Worm (Caenorhabditis elegans): ENCODE data around the gene K06A4.6.

Gene K06A4.6

DNA sequence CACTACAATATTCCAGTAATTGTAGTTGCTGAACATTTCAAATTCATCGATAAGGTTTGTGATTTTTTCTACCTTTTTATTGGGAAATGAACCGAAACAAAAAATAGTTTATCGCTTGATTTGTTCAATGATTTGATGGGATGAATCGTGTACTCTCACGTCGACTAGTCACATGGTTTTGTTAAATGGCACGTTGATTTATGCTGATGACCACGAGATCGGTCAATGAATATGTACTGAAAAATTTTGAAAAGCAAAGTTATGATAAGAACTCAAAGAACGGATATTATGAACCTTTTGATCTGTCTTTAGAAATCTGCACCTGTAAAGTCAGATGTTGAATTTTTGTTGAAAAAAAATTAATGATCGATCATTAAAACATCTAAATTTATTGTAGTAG is 35.8 kb upstream of the K06A4.6 start (continued):
- TF ChIP-seq madf-3 (GFP tag; IDR thresholded peaks at IDR 0.05): no peak
- peak; percentile 15 for TF ChIP-seq nhr-80 (tag; optimal IDR thresholded peaks at IDR 0.05)
- no peak for TF ChIP-seq K12H6.12 (tag; optimal IDR thresholded peaks at IDR 0.05)
- no peak for TF ChIP-seq F10E7.11 (tag; optimal IDR thresholded peaks at IDR 0.05)
- peak; percentile 78 for TF ChIP-seq somi-1 (GFP tag; optimal IDR thresholded peaks at IDR 0.05)
- TF ChIP-seq nhr-90 (tag; optimal IDR thresholded peaks at IDR 0.05): no peak
- TF ChIP-seq dpl-1 (GFP tag; optimal IDR thresholded peaks at IDR 0.05): no peak
- TF ChIP-seq die-1 (tag; optimal IDR thresholded peaks at IDR 0.05): peak; percentile 1
- TF ChIP-seq hrde-1 (tag; optimal IDR thresholded peaks at IDR 0.05; ENCODE audit: borderline replicate concordance): no peak
- TF ChIP-seq Y56A3A.18 (GFP tag; IDR thresholded peaks at IDR 0.05): 0 out of 2 replicates have a peak, but pooled peaks have one; percentile 33
- no peak for TF ChIP-seq nhr-27 (tag; optimal IDR thresholded peaks at IDR 0.05)
- no peak for TF ChIP-seq ZK185.1 (tag; optimal IDR thresholded peaks at IDR 0.05; ENCODE audit: poor library complexity, severe bottlenecking)
- TF ChIP-seq hlh-26 (GFP tag; conservative IDR thresholded peaks at IDR 0.05): no peak
- no peak for TF ChIP-seq nhr-179 (tag; optimal IDR thresholded peaks at IDR 0.05)
- TF ChIP-seq madf-6 (GFP tag; IDR thresholded peaks at IDR 0.05): no peak
- TF ChIP-seq repo-1 (tag; optimal IDR thresholded peaks at IDR 0.05): no peak

ce11 chrV:9513590-9513989 is 33.1 kb upstream of the K06A4.6 start, which contains the start of gene eif-2Bdelta:
TSS of gene eif-2Bdelta (plus strand) at chrV:9513824.
- TF ChIP-seq Y79H2A.3 (GFP tag; conservative IDR thresholded peaks at IDR 0.05): no peak
- no peak for TF ChIP-seq mxl-1 (tag; optimal IDR thresholded peaks at IDR 0.05)
- no peak for TF ChIP-seq zim-3 (tag; optimal IDR thresholded peaks at IDR 0.05)
- no peak for TF ChIP-seq ceh-91 (GFP tag; IDR thresholded peaks at IDR 0.05)
- no peak for TF ChIP-seq athp-1 (tag; optimal IDR thresholded peaks at IDR 0.05)
- no peak for TF ChIP-seq ama-1 (optimal IDR thresholded peaks at IDR 0.05)
- TF ChIP-seq ama-1 (GFP tag; optimal IDR thresholded peaks at IDR 0.05): no peak
- peak; percentile 59 for TF ChIP-seq lin-54 (GFP tag; optimal IDR thresholded peaks at IDR 0.05)
- TF ChIP-seq cebp-1 (GFP tag; IDR thresholded peaks at IDR 0.05): no peak
- TF ChIP-seq cebp-1 (tag; optimal IDR thresholded peaks at IDR 0.05): peak; percentile 53
- TF ChIP-seq Y53G8AR.9 (GFP tag; conservative IDR thresholded peaks at IDR 0.05): no peak
- TF ChIP-seq lin-35 (GFP tag; optimal IDR thresholded peaks at IDR 0.05): peak in 1 of 3 experiments; percentile 70
- peak in 1 of 2 experiments; percentile 23 for TF ChIP-seq let-607 (tag; optimal IDR thresholded peaks at IDR 0.05)
- no peak for TF ChIP-seq atf-7 (tag; optimal IDR thresholded peaks at IDR 0.05)
- no peak for TF ChIP-seq nfya-2 (GFP tag; IDR thresholded peaks at IDR 0.05)
- TF ChIP-seq B0336.3 (GFP tag; IDR thresholded peaks at IDR 0.05): no peak
- TF ChIP-seq rcor-1 (GFP tag; IDR thresholded peaks at IDR 0.05): no peak
- TF ChIP-seq lsl-1 (GFP tag; optimal IDR thresholded peaks at IDR 0.05): peak; percentile 21
- peak; percentile 24 for TF ChIP-seq efl-1 (GFP tag; optimal IDR thresholded peaks at IDR 0.05)
- no peak for TF ChIP-seq B0261.1 (tag; optimal IDR thresholded peaks at IDR 0.05)
- TF ChIP-seq madf-6 (GFP tag; IDR thresholded peaks at IDR 0.05): peak; percentile 48; the same call in 1 of the 2 replicates
- peak; percentile 60 for TF ChIP-seq mcd-1 (GFP tag; IDR thresholded peaks at IDR 0.05)
- TF ChIP-seq rec-8 (tag; optimal IDR thresholded peaks at IDR 0.05): no peak
- TF ChIP-seq die-1 (tag; optimal IDR thresholded peaks at IDR 0.05): no peak
- TF ChIP-seq lin-40 (tag; optimal IDR thresholded peaks at IDR 0.05): peak; percentile 62
- TF ChIP-seq sptf-2 (GFP tag; optimal IDR thresholded peaks at IDR 0.05): no peak
- no peak for TF ChIP-seq attf-6 (GFP tag; IDR thresholded peaks at IDR 0.05)
- no peak for TF ChIP-seq tbx-9 (tag; optimal IDR thresholded peaks at IDR 0.05; ENCODE audit: borderline replicate concordance)
- TF ChIP-seq pha-4 (tag; optimal IDR thresholded peaks at IDR 0.05): no peak
- TF ChIP-seq F10E7.11 (tag; optimal IDR thresholded peaks at IDR 0.05): no peak
- TF ChIP-seq nfyb-1 (GFP tag; IDR thresholded peaks at IDR 0.05): no peak
- TF ChIP-seq lsy-27 (tag; optimal IDR thresholded peaks at IDR 0.05; ENCODE audit: borderline replicate concordance, insufficient read depth): no peak
- TF ChIP-seq ccch-3 (GFP tag; optimal IDR thresholded peaks at IDR 0.05): no peak
- no peak for TF ChIP-seq T26A5.8 (tag; optimal IDR thresholded peaks at IDR 0.05)
- TF ChIP-seq ztf-18 (tag; optimal IDR thresholded peaks at IDR 0.05): peak; percentile 93

Data from whole organism, young adult.